Fruit fly (Drosophila melanogaster) whole organism, embryonic: ENCODE measurements around the gene CG15725.
A peak's percentile ranks its signal among the peaks of the same experiment; 100 is the strongest.

ENCODE experiments used
- Atf3 ChIP-seq: fragments of 200-800 bp; sonication (Bioruptor generic); optimal IDR thresholded peaks from 3 replicates; lab custom pipeline; 2016; ENCODE audit warnings: missing biosample characterization, missing genetic modification characterization
- CG10462 ChIP-seq: fragments of 200-800 bp; sonication (Bioruptor generic); optimal IDR thresholded peaks from 2 replicates; lab custom pipeline; 2016; ENCODE audit warnings: missing biosample characterization, missing genetic modification characterization
- CG11695 ChIP-seq: fragments of 200-800 bp; sonication (Bioruptor generic); IDR thresholded peaks from 3 replicates; pipeline ENCODE4 v1.3.6; 2022; ENCODE audit warnings: missing biosample characterization, missing genetic modification characterization
- CG13287 ChIP-seq: fragments of 200-800 bp; sonication (Bioruptor generic); IDR thresholded peaks from 2 replicates; pipeline ENCODE4 v1.3.6; 2022; ENCODE audit warnings: missing biosample characterization, missing genetic modification characterization; ENCODE audit not compliant: partially characterized antibody
- CG13775 ChIP-seq: fragments of 200-800 bp; sonication (Bioruptor generic); optimal IDR thresholded peaks from 3 replicates; lab custom pipeline; 2017; ENCODE audit warnings: missing biosample characterization, mild to moderate bottlenecking, missing genetic modification characterization
- CG17912 ChIP-seq: fragments of 200-800 bp; sonication (Bioruptor generic); optimal IDR thresholded peaks from 2 replicates; lab custom pipeline; 2018; ENCODE audit warnings: missing biosample characterization, mild to moderate bottlenecking, missing genetic modification characterization
- CG1792 ChIP-seq: fragments of 200-800 bp; sonication (Bioruptor generic); optimal IDR thresholded peaks from 2 replicates; lab custom pipeline; 2016; ENCODE audit warnings: missing biosample characterization, missing genetic modification characterization
- CG18599 ChIP-seq: fragments of 200-800 bp; sonication (Bioruptor generic); optimal IDR thresholded peaks from 3 replicates; lab custom pipeline; 2017; ENCODE audit warnings: missing biosample characterization, missing genetic modification characterization, mild to moderate bottlenecking, moderate library complexity, missing genetic modification reagents
- CG18619 ChIP-seq: fragments of 200-800 bp; sonication (Bioruptor generic); optimal IDR thresholded peaks from 3 replicates; lab custom pipeline; 2017; ENCODE audit warnings: missing biosample characterization, mild to moderate bottlenecking, missing genetic modification characterization
- CG18764 ChIP-seq: fragments of 200-800 bp; sonication (Bioruptor generic); optimal IDR thresholded peaks from 3 replicates; lab custom pipeline; 2016; ENCODE audit warnings: missing biosample characterization, missing genetic modification characterization
- CG2712 ChIP-seq: fragments of 200-800 bp; optimal IDR thresholded peaks from 3 replicates; lab custom pipeline; 2019; ENCODE audit warnings: missing biosample characterization, mild to moderate bottlenecking, missing genetic modification characterization, moderate library complexity
- CG3838 ChIP-seq: fragments of 200-800 bp; sonication (Bioruptor generic); optimal IDR thresholded peaks from 3 replicates; lab custom pipeline; 2016; ENCODE audit warnings: missing biosample characterization, missing genetic modification characterization
- CG4617 ChIP-seq: fragments of 200-800 bp; sonication (Bioruptor generic); optimal IDR thresholded peaks from 3 replicates; lab custom pipeline; 2016; ENCODE audit warnings: missing biosample characterization, missing genetic modification characterization, borderline replicate concordance
- CG5180 ChIP-seq: fragments of 200-800 bp; sonication (Bioruptor generic); optimal IDR thresholded peaks from 3 replicates; lab custom pipeline; 2017; ENCODE audit warnings: missing biosample characterization, missing genetic modification characterization, mild to moderate bottlenecking, moderate library complexity, missing genetic modification reagents
- CG6854 ChIP-seq: fragments of 200-800 bp; sonication (Bioruptor generic); optimal IDR thresholded peaks from 3 replicates; lab custom pipeline; 2017; ENCODE audit warnings: missing biosample characterization, mild to moderate bottlenecking, missing genetic modification characterization
- CG7372 ChIP-seq: fragments of 200-800 bp; sonication (Bioruptor generic); IDR thresholded peaks from 2 replicates; pipeline ENCODE4 v1.3.6; 2022; ENCODE audit warnings: missing biosample characterization, missing genetic modification characterization
- CG7928 ChIP-seq: fragments of 200-800 bp; sonication (Bioruptor generic); optimal IDR thresholded peaks from 2 replicates; lab custom pipeline; 2017; ENCODE audit warnings: missing biosample characterization, mild to moderate bottlenecking, missing genetic modification characterization
- CG7963 ChIP-seq: fragments of 200-800 bp; sonication (Bioruptor generic); IDR thresholded peaks from 3 replicates; pipeline ENCODE4 v1.3.6; 2022; ENCODE audit warnings: missing biosample characterization, missing genetic modification characterization; ENCODE audit not compliant: partially characterized antibody
- CG8290 ChIP-seq, 3 experiments: fragments of 200-800 bp; sonication (Bioruptor generic); optimal IDR thresholded peaks; 2 replicates each; lab custom pipeline; 2016 to 2019; ENCODE audit warnings: missing biosample characterization in 3 of 3, missing genetic modification characterization in 3 of 3, mild to moderate bottlenecking in 2 of 3, moderate library complexity in 1 of 3
- D19A ChIP-seq: fragments of 200-800 bp; optimal IDR thresholded peaks from 3 replicates; lab custom pipeline; 2019; ENCODE audit warnings: missing biosample characterization, mild to moderate bottlenecking, missing genetic modification characterization, moderate library complexity
- D19B ChIP-seq: fragments of 200-800 bp; sonication (Bioruptor generic); optimal IDR thresholded peaks from 2 replicates; lab custom pipeline; 2017; ENCODE audit warnings: missing biosample characterization, mild to moderate bottlenecking, missing genetic modification characterization
- E2f1 ChIP-seq: fragments of 200-800 bp; sonication (Bioruptor generic); IDR thresholded peaks from 2 replicates; pipeline ENCODE4 v1.3.6; 2022; ENCODE audit warnings: missing biosample characterization, missing genetic modification characterization
- GATAe ChIP-seq: fragments of 200-800 bp; sonication (Bioruptor generic); conservative IDR thresholded peaks from 2 replicates; pipeline ENCODE4 v1.3.6; 2022; ENCODE audit warnings: missing biosample characterization, missing genetic modification characterization
- HmgD ChIP-seq: fragments of 200-800 bp; sonication (Bioruptor generic); optimal IDR thresholded peaks from 3 replicates; lab custom pipeline; 2016; ENCODE audit warnings: missing biosample characterization, missing genetic modification characterization
- Kr ChIP-seq: fragments of 200-800 bp; sonication (Bioruptor generic); optimal IDR thresholded peaks from 2 replicates; lab custom pipeline; 2017; ENCODE audit warnings: missing biosample characterization, mild to moderate bottlenecking, missing genetic modification characterization
- Lim3 ChIP-seq: fragments of 200-800 bp; sonication (Bioruptor generic); IDR thresholded peaks from 2 replicates; pipeline ENCODE4 v1.3.6; 2022; ENCODE audit warnings: missing biosample characterization, missing genetic modification characterization
- Poxn ChIP-seq: fragments of 200-800 bp; sonication (Bioruptor generic); IDR thresholded peaks from 2 replicates; pipeline ENCODE4 v1.3.6; 2022; ENCODE audit warnings: missing biosample characterization, missing genetic modification characterization
- Sox102F ChIP-seq: fragments of 200-800 bp; sonication (Bioruptor generic); optimal IDR thresholded peaks from 2 replicates; lab custom pipeline; 2018; ENCODE audit warnings: missing biosample characterization, mild to moderate bottlenecking, missing genetic modification characterization, moderate library complexity
- Sry-δ ChIP-seq: fragments of 200-800 bp; sonication (Bioruptor generic); optimal IDR thresholded peaks from 2 replicates; lab custom pipeline; 2016; ENCODE audit warnings: missing biosample characterization, missing genetic modification characterization
- Xrp1 ChIP-seq: fragments of 200-800 bp; sonication (Bioruptor generic); IDR thresholded peaks from 2 replicates; pipeline ENCODE4 v1.3.6; 2022; ENCODE audit warnings: missing biosample characterization, missing genetic modification characterization
- ap ChIP-seq: fragments of 200-800 bp; sonication (Bioruptor generic); IDR thresholded peaks from 2 replicates; pipeline ENCODE4 v1.3.6; 2022; ENCODE audit warnings: missing biosample characterization, missing genetic modification characterization
- bigmax ChIP-seq: fragments of 200-800 bp; sonication (Bioruptor generic); optimal IDR thresholded peaks from 2 replicates; lab custom pipeline; 2018; ENCODE audit warnings: missing biosample characterization, mild to moderate bottlenecking, missing genetic modification characterization
- dan ChIP-seq: fragments of 200-800 bp; sonication (Bioruptor generic); IDR thresholded peaks from 2 replicates; pipeline ENCODE4 v1.3.6; 2022; ENCODE audit warnings: missing biosample characterization, missing genetic modification characterization
- dmrt99B ChIP-seq: fragments of 200-800 bp; sonication (Bioruptor generic); optimal IDR thresholded peaks from 2 replicates; lab custom pipeline; 2018; ENCODE audit warnings: missing biosample characterization, mild to moderate bottlenecking, missing genetic modification characterization, moderate library complexity
- fd3F ChIP-seq: fragments of 200-800 bp; sonication (Bioruptor generic); optimal IDR thresholded peaks from 2 replicates; lab custom pipeline; 2018; ENCODE audit warnings: missing biosample characterization, mild to moderate bottlenecking, missing genetic modification characterization, moderate library complexity
- gro ChIP-seq: fragments of 200-800 bp; sonication (Bioruptor generic); optimal IDR thresholded peaks from 2 replicates; lab custom pipeline; 2016; ENCODE audit warnings: missing biosample characterization, missing genetic modification characterization
- gsb-n ChIP-seq: fragments of 200-800 bp; sonication (Bioruptor generic); optimal IDR thresholded peaks from 3 replicates; lab custom pipeline; 2018; ENCODE audit warnings: missing biosample characterization, mild to moderate bottlenecking, missing genetic modification characterization
- nau ChIP-seq: fragments of 200-800 bp; sonication (Bioruptor generic); optimal IDR thresholded peaks from 3 replicates; lab custom pipeline; 2017; ENCODE audit warnings: missing biosample characterization, mild to moderate bottlenecking, missing genetic modification characterization, missing genetic modification reagents
- nom ChIP-seq: fragments of 200-800 bp; sonication (Bioruptor generic); optimal IDR thresholded peaks from 2 replicates; lab custom pipeline; 2017; ENCODE audit warnings: missing biosample characterization, missing genetic modification characterization, mild to moderate bottlenecking, moderate library complexity, missing genetic modification reagents
- phol ChIP-seq: fragments of 200-800 bp; sonication (Bioruptor generic); optimal IDR thresholded peaks from 3 replicates; lab custom pipeline; 2018; ENCODE audit warnings: missing biosample characterization, mild to moderate bottlenecking, missing genetic modification characterization, moderate library complexity
- prd ChIP-seq, 3 experiments: fragments of >200 bp in 2 of 3; fragments of 200-800 bp in 1 of 3; sonication (Bioruptor generic) in 1 of 3; optimal IDR thresholded peaks in 2 of 3; IDR thresholded peaks in 1 of 3; 2 replicates in 2 of 3; 3 replicates in 1 of 3; pipeline versions ENCODE4 v1.3.6 to Lab custom; 2017 to 2022; ENCODE audit warnings: missing biosample characterization in 1 of 3, missing genetic modification characterization in 1 of 3
- schlank ChIP-seq: fragments of 200-800 bp; sonication (Bioruptor generic); optimal IDR thresholded peaks from 2 replicates; lab custom pipeline; 2018; ENCODE audit warnings: missing biosample characterization, mild to moderate bottlenecking, missing genetic modification characterization
- sd ChIP-seq: fragments of 200-800 bp; sonication (Bioruptor generic); optimal IDR thresholded peaks from 3 replicates; lab custom pipeline; 2018; ENCODE audit warnings: missing biosample characterization, mild to moderate bottlenecking, missing genetic modification characterization, moderate library complexity
- tap ChIP-seq: fragments of 200-800 bp; optimal IDR thresholded peaks from 3 replicates; lab custom pipeline; 2019; ENCODE audit warnings: missing biosample characterization, mild to moderate bottlenecking, missing genetic modification characterization, moderate library complexity
- tio ChIP-seq: fragments of 200-800 bp; sonication (Bioruptor generic); optimal IDR thresholded peaks from 2 replicates; lab custom pipeline; 2017; ENCODE audit warnings: missing biosample characterization, missing genetic modification characterization, inconsistent platforms
- twi ChIP-seq: fragments of 200-800 bp; optimal IDR thresholded peaks from 2 replicates; lab custom pipeline; 2019; ENCODE audit warnings: missing biosample characterization, mild to moderate bottlenecking, missing genetic modification characterization, moderate library complexity
- vnd ChIP-seq: fragments of 200-800 bp; sonication (Bioruptor generic); IDR thresholded peaks from 3 replicates; pipeline ENCODE4 v1.3.6; 2022; ENCODE audit warnings: missing biosample characterization, missing genetic modification characterization; ENCODE audit not compliant: partially characterized antibody

Gene CG15725

DNA sequence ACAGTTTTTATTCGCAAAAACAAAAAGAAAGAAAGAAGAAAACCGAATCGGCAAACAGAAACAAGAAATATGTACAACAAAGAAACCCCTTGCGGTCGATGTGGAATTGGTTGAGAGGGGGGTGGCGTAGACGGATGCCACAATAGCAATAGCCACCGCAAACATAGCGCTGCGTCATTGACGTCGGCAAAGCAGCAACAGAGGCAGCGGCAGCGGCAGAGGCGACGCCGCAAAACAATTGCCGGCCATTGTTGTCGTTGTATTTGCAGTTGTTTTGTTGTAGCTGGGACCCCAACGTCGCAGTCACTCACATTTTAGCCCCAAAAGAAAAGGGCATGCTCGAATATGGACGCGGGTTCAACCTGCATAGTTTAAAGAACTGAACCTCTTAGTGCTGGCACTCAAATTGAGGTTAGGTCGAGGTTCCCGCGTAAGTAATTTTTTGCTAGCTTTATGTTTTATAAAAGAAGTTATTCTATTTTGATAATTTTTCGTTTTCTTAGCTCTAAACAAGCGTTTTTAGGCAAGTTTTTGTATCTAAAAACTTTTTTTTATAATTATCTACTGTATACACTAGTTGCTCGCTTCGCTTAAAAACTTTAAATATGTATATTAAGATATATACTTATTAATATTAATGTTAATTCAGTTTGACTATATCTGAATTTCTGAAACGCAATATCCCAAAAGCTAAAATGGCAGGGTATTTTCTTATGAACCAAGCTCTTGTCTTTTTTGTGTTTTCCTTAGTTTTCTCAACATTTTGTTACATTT lies 50.1 kb downstream of the CG15725 start (continued):
- peak; percentile 93 for TF ChIP-seq CG18619 (GFP tag; lab: Kevin White, UChicago)
- TF ChIP-seq CG7963 (GFP tag; lab: Robert Waterston, UW) = no peak
- peak; percentile 48 for TF ChIP-seq CG10462
- peak; percentile 26 for TF ChIP-seq twi (tag; lab: Kevin White, UChicago)
- peak; percentile 87 for TF ChIP-seq CG13775
- TF ChIP-seq CG2712 (tag; lab: Kevin White, UChicago) = peak; percentile 76
- TF ChIP-seq gsb-n (tag; lab: Kevin White, UChicago) = peak; percentile 23
- peak; percentile 72 for TF ChIP-seq dmrt99B (tag; lab: Kevin White, UChicago)
- peak; percentile 63 for TF ChIP-seq CG6854 (GFP tag; lab: Kevin White, UChicago)
- TF ChIP-seq HmgD = no peak
- TF ChIP-seq CG5180 (GFP tag; lab: Kevin White, UChicago) = no peak
- TF ChIP-seq CG3838 (GFP tag; lab: Kevin White, UChicago) = no peak
- no peak for TF ChIP-seq nau (GFP tag; lab: Kevin White, UChicago)
- TF ChIP-seq prd (optimal IDR thresholded peaks at IDR 0.05; lab: Kevin White, UChicago) = no peak
- TF ChIP-seq prd (GFP tag; IDR thresholded peaks at IDR 0.05; lab: Robert Waterston, UW) = peak; percentile 83
- 0 out of 2 replicates have a peak, but pooled peaks have one; percentile 25 for TF ChIP-seq ap (GFP tag; lab: Robert Waterston, UW)
- peak; percentile 83 for TF ChIP-seq CG18599
- TF ChIP-seq Atf3 (GFP tag; lab: Kevin White, UChicago) = peak; percentile 33
- TF ChIP-seq CG1792 (GFP tag; lab: Kevin White, UChicago) = peak; percentile 11
- peak; percentile 63; the same call in 1 of the 2 replicates for TF ChIP-seq Xrp1
- TF ChIP-seq CG11695 (GFP tag; lab: Robert Waterston, UW) = peak; percentile 87
- TF ChIP-seq D19B (GFP tag; lab: Kevin White, UChicago) = peak; percentile 88
- TF ChIP-seq D19A (tag; lab: Kevin White, UChicago) = peak; percentile 85
- peak; percentile 20; the same call in 1 of the 2 replicates for TF ChIP-seq GATAe (GFP tag; lab: Robert Waterston, UW)
- TF ChIP-seq schlank (tag; lab: Kevin White, UChicago) = no peak
- TF ChIP-seq bigmax (GFP tag; lab: Kevin White, UChicago) = peak; percentile 92
- no peak for TF ChIP-seq CG17912
- TF ChIP-seq tio (GFP tag; lab: Kevin White, UChicago) = peak; percentile 75
- peak; percentile 2 for TF ChIP-seq Sry-δ (GFP tag; lab: Kevin White, UChicago)
- no peak for TF ChIP-seq tap (tag; lab: Kevin White, UChicago)
- peak; percentile 61 for TF ChIP-seq Sox102F (GFP tag; lab: Kevin White, UChicago)
- TF ChIP-seq CG18764 = peak; percentile 8
- TF ChIP-seq E2f1 (GFP tag; lab: Robert Waterston, UW) = peak; percentile 64
- TF ChIP-seq CG8290 (GFP tag; optimal IDR thresholded peaks at IDR 0.05; lab: Kevin White, UChicago) = no peak
- TF ChIP-seq CG8290 (tag; optimal IDR thresholded peaks at IDR 0.05; lab: Kevin White, UChicago) = peak in 1 of 2 experiments; percentile 78
- no peak for TF ChIP-seq Kr
- peak; percentile 10 for TF ChIP-seq CG7928
- peak; percentile 59; the same call in 1 of the 2 replicates for TF ChIP-seq CG7372 (GFP tag; lab: Robert Waterston, UW)
- no peak for TF ChIP-seq nom (GFP tag; lab: Kevin White, UChicago)
- TF ChIP-seq CG13287 (GFP tag; lab: Robert Waterston, UW) = no peak
- TF ChIP-seq gro (GFP tag; lab: Kevin White, UChicago) = no peak
- TF ChIP-seq Lim3 (GFP tag; lab: Robert Waterston, UW) = no peak
- TF ChIP-seq phol (tag; lab: Kevin White, UChicago) = peak; percentile 47
- no peak for TF ChIP-seq dan (GFP tag; lab: Robert Waterston, UW)
- TF ChIP-seq vnd (GFP tag; lab: Robert Waterston, UW) = no peak
- TF ChIP-seq fd3F (GFP tag; lab: Kevin White, UChicago) = peak; percentile 77
- peak; percentile 75 for TF ChIP-seq sd (tag; lab: Kevin White, UChicago)
- TF ChIP-seq CG4617 = no peak
- TF ChIP-seq Poxn (GFP tag; lab: Robert Waterston, UW) = peak; percentile 59
